Fruit fly (Drosophila melanogaster) whole organism: Measurements from ENCODE around the gene CG9356.

Experiments used
- Dll ChIP-seq: fragments of >200 bp; optimal IDR thresholded peaks from 2 replicates; lab custom pipeline; 2017
- EcR ChIP-seq, 2 experiments: fragments of >200 bp; optimal IDR thresholded peaks; 2 replicates each; lab custom pipeline; 2017; ENCODE audit warnings: missing biosample characterization in 2 of 2, missing genetic modification characterization in 2 of 2, missing genetic modification reagents in 2 of 2
- pan ChIP-seq: fragments of >200 bp; optimal IDR thresholded peaks from 2 replicates; lab custom pipeline; 2017

DNA sequence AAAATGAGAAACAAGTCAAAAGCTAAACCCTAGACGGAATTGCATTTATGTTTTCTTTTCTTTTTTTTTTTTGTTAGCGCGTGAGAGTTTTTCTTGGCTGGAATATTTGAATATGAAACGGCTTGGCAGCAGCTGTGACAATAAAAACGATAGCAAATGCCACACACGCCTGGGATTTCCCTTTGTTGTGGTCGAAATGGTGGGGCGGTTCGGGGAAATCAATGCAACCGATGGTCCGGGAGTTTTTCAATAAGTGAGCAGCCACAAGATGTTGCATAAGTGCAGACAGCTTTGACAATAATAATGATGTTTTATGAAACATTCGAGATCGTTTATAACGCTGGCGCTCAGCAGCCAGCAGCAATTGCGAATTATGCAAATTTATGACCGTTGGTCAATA lies 27.3 kb downstream of the CG9356 start:
- TF ChIP-seq pan (lab: Kevin White, UChicago) (no peak), EcR (GFP tag; optimal IDR thresholded peaks at IDR 0.05; lab: Kevin White, UChicago) (peak in 1 of 2 experiments; percentile 3), Dll (lab: Kevin White, UChicago) (no peak)
